Worm (Caenorhabditis elegans) whole organism, L4/young adult: Measurements from ENCODE around the gene sri-30.

ENCODE experiments used
- W03F9.2 ChIP-seq: fragments of 150-350 bp; optimal IDR thresholded peaks from 2 replicates; lab custom pipeline; 2014; ENCODE audit warnings: missing biosample characterization, missing genetic modification characterization
- dao-5 ChIP-seq: sonication (generic microtip); optimal IDR thresholded peaks from 2 replicates; lab custom pipeline; 2016; ENCODE audit warnings: missing genotype, missing genetic modification characterization, moderate library complexity, missing compliant biosample characterization
- him-1 ChIP-seq: sonication (generic microtip); optimal IDR thresholded peaks from 2 replicates; lab custom pipeline; 2016; ENCODE audit warnings: missing genotype, missing genetic modification reagents, missing genetic modification characterization, missing compliant biosample characterization

ce11 chrII:3002211-3002610 is 43.8 kb upstream of the sri-30 start, which contains the start of gene lido-10:
- TF ChIP-seq W03F9.2 (tag; lab: Kevin White, UChicago) (no peak), him-1 (tag; lab: Kevin White, UChicago) (no peak), dao-5 (tag; lab: Kevin White, UChicago) (no peak)
